Worm (Caenorhabditis elegans) whole organism, young adult: ENCODE measurements around the gene F46F5.13.

Experiments used
- B0035.1 ChIP-seq: sonication (generic microtip); optimal IDR thresholded peaks from 2 replicates; lab custom pipeline; 2016; ENCODE audit warnings: missing genetic modification characterization, mild to moderate bottlenecking, missing compliant biosample characterization, missing genotype, missing genetic modification reagents
- C17E4.6 ChIP-seq: fragments of 200-800 bp; sonication (Bioruptor generic); IDR thresholded peaks from 2 replicates; pipeline ENCODE4 v1.3.6; 2022; ENCODE audit warnings: missing genetic modification reagents, missing genetic modification characterization, missing compliant biosample characterization
- F22D6.2 ChIP-seq: sonication (generic microtip); optimal IDR thresholded peaks from 2 replicates; lab custom pipeline; 2016; ENCODE audit warnings: mild to moderate bottlenecking, missing genetic modification characterization, missing compliant biosample characterization
- F23B12.7 ChIP-seq: sonication (generic microtip); optimal IDR thresholded peaks from 2 replicates; lab custom pipeline; 2017; ENCODE audit warnings: missing genetic modification characterization, mild to moderate bottlenecking, missing compliant biosample characterization, antibody characterized with exemption, moderate library complexity; ENCODE audit not compliant: insufficient read depth
- F33H1.4 ChIP-seq: fragments of 200-800 bp; sonication (Bioruptor generic); IDR thresholded peaks from 2 replicates; pipeline ENCODE4 v1.3.6; 2022; ENCODE audit warnings: missing genetic modification reagents, missing genetic modification characterization, missing compliant biosample characterization
- F39B2.1 ChIP-seq: fragments of 200-800 bp; sonication (Bioruptor generic); IDR thresholded peaks from 2 replicates; pipeline ENCODE4 v1.3.6; 2022; ENCODE audit warnings: missing genetic modification reagents, missing genetic modification characterization, missing compliant biosample characterization
- F49E8.2 ChIP-seq: sonication (generic microtip); optimal IDR thresholded peaks from 3 replicates; lab custom pipeline; 2017; ENCODE audit warnings: missing genetic modification characterization, mild to moderate bottlenecking, missing compliant biosample characterization, antibody characterized with exemption, moderate library complexity; ENCODE audit not compliant: insufficient read depth
- F55B11.4 ChIP-seq: sonication (generic microtip); optimal IDR thresholded peaks from 2 replicates; lab custom pipeline; 2016; ENCODE audit warnings: missing compliant biosample characterization, missing genetic modification characterization, borderline replicate concordance; ENCODE audit not compliant: insufficient read depth
- Y53G8AR.9 ChIP-seq: fragments of 200-800 bp; sonication (Bioruptor generic); conservative IDR thresholded peaks from 2 replicates; pipeline ENCODE4 v1.3.6; 2022; ENCODE audit warnings: missing genetic modification reagents, missing genetic modification characterization, missing compliant biosample characterization
- Y56A3A.18 ChIP-seq: fragments of 200-800 bp; sonication (Bioruptor generic); IDR thresholded peaks from 2 replicates; pipeline ENCODE4 v1.3.6; 2022; ENCODE audit warnings: missing genetic modification reagents, missing genetic modification characterization, missing compliant biosample characterization
- ama-1 ChIP-seq, 3 experiments: fragments of 150-350 bp in 1 of 3; sonication (generic microtip) in 2 of 3; optimal IDR thresholded peaks; 2 replicates each; lab custom pipeline; 2014 to 2018; ENCODE audit warnings: missing biosample characterization in 2 of 3, missing genetic modification characterization in 2 of 3, missing genetic modification reagents in 2 of 3
- aptf-2 ChIP-seq: fragments of 200-800 bp; sonication (Bioruptor generic); conservative IDR thresholded peaks from 2 replicates; pipeline ENCODE4 v1.3.6; 2022; ENCODE audit warnings: missing genetic modification reagents, missing genetic modification characterization, missing compliant biosample characterization
- athp-1 ChIP-seq: sonication (generic microtip); optimal IDR thresholded peaks from 2 replicates; lab custom pipeline; 2017; ENCODE audit warnings: mild to moderate bottlenecking, missing genetic modification characterization, missing compliant biosample characterization
- attf-5 ChIP-seq: fragments of 200-800 bp; sonication (Bioruptor generic); optimal IDR thresholded peaks from 2 replicates; lab custom pipeline; 2018; ENCODE audit warnings: mild to moderate bottlenecking, missing genetic modification characterization, missing compliant biosample characterization
- cebp-2 ChIP-seq: fragments of 200-800 bp; sonication (Bioruptor generic); IDR thresholded peaks from 2 replicates; pipeline ENCODE4 v1.3.6; 2022; ENCODE audit warnings: missing genetic modification characterization, missing compliant biosample characterization
- ceh-27 ChIP-seq: fragments of 200-800 bp; sonication (Bioruptor generic); optimal IDR thresholded peaks from 2 replicates; lab custom pipeline; 2018; ENCODE audit warnings: mild to moderate bottlenecking, missing genetic modification characterization, moderate library complexity, missing compliant biosample characterization
- die-1 ChIP-seq: sonication (generic microtip); optimal IDR thresholded peaks from 2 replicates; lab custom pipeline; 2016; ENCODE audit warnings: missing genotype, mild to moderate bottlenecking, missing genetic modification characterization, missing compliant biosample characterization
- dox-1 ChIP-seq: fragments of 200-800 bp; sonication (Bioruptor generic); IDR thresholded peaks from 2 replicates; pipeline ENCODE4 v1.3.6; 2022; ENCODE audit warnings: missing genetic modification reagents, missing genetic modification characterization, missing compliant biosample characterization
- dpl-1 ChIP-seq: fragments of 150-350 bp; optimal IDR thresholded peaks from 2 replicates; lab custom pipeline; 2014; ENCODE audit warnings: missing biosample characterization, missing genetic modification reagents, missing genetic modification characterization
- egrh-3 ChIP-seq: fragments of 200-800 bp; sonication (Bioruptor generic); IDR thresholded peaks from 2 replicates; pipeline ENCODE4 v1.3.6; 2022; ENCODE audit warnings: missing genetic modification reagents, missing genetic modification characterization, missing compliant biosample characterization
- ekl-4 ChIP-seq: fragments of 200-800 bp; sonication (Bioruptor generic); IDR thresholded peaks from 2 replicates; pipeline ENCODE4 v1.3.6; 2022; ENCODE audit warnings: missing genetic modification reagents, missing genetic modification characterization, missing compliant biosample characterization
- ets-4 ChIP-seq: fragments of 200-800 bp; sonication (Bioruptor generic); optimal IDR thresholded peaks from 2 replicates; lab custom pipeline; 2018; ENCODE audit warnings: mild to moderate bottlenecking, missing genetic modification characterization, missing compliant biosample characterization
- hlh-26 ChIP-seq: fragments of 200-800 bp; sonication (Bioruptor generic); conservative IDR thresholded peaks from 2 replicates; pipeline ENCODE4 v1.3.6; 2022; ENCODE audit warnings: missing genetic modification reagents, missing genetic modification characterization, missing compliant biosample characterization
- hrde-1 ChIP-seq: sonication (generic microtip); optimal IDR thresholded peaks from 2 replicates; lab custom pipeline; 2016; ENCODE audit warnings: missing genetic modification characterization, mild to moderate bottlenecking, missing compliant biosample characterization, moderate library complexity, missing genotype, missing genetic modification reagents, borderline replicate concordance
- lin-40 ChIP-seq: sonication (generic microtip); optimal IDR thresholded peaks from 2 replicates; lab custom pipeline; 2016; ENCODE audit warnings: missing genetic modification characterization, mild to moderate bottlenecking, missing compliant biosample characterization, missing genotype, missing genetic modification reagents
- lsl-1 ChIP-seq: fragments of 200-800 bp; sonication (Bioruptor generic); optimal IDR thresholded peaks from 2 replicates; lab custom pipeline; 2018; ENCODE audit warnings: mild to moderate bottlenecking, missing genetic modification characterization, moderate library complexity, missing compliant biosample characterization
- lsy-27 ChIP-seq: sonication (generic microtip); optimal IDR thresholded peaks from 2 replicates; lab custom pipeline; 2017; ENCODE audit warnings: missing genetic modification characterization, mild to moderate bottlenecking, missing compliant biosample characterization, antibody characterized with exemption, missing genotype, borderline replicate concordance; ENCODE audit not compliant: insufficient read depth
- madf-3 ChIP-seq: fragments of 200-800 bp; sonication (Bioruptor generic); IDR thresholded peaks from 2 replicates; pipeline ENCODE4 v1.3.6; 2022; ENCODE audit warnings: missing genetic modification reagents, missing genetic modification characterization, missing compliant biosample characterization
- nfya-1 ChIP-seq: sonication (generic microtip); optimal IDR thresholded peaks from 2 replicates; lab custom pipeline; 2017; ENCODE audit warnings: antibody characterized with exemption, missing compliant biosample characterization, missing genetic modification characterization, borderline replicate concordance; ENCODE audit not compliant: insufficient read depth
- nfya-2 ChIP-seq: fragments of 200-800 bp; sonication (Bioruptor generic); IDR thresholded peaks from 2 replicates; pipeline ENCODE4 v1.3.6; 2022; ENCODE audit warnings: missing genetic modification reagents, missing genetic modification characterization, missing compliant biosample characterization
- pbrm-1 ChIP-seq: fragments of 200-800 bp; sonication (Bioruptor generic); IDR thresholded peaks from 2 replicates; pipeline ENCODE4 v1.3.6; 2022; ENCODE audit warnings: missing genetic modification reagents, missing genetic modification characterization, missing compliant biosample characterization

Gene F46F5.13

ce11 chrII:786938-787337 lies 16.2 kb upstream of the F46F5.13 start, which contains the start of gene F46F5.16:
TSS of gene F46F5.16 (plus strand) at chrII:787238.
- TF ChIP-seq hlh-26 (GFP tag; lab: Robert Waterston, UW) (no peak), B0035.1 (tag; lab: Kevin White, UChicago) (no peak), athp-1 (no peak), F23B12.7 (tag; lab: Kevin White, UChicago) (no peak), madf-3 (no peak)

DNA sequence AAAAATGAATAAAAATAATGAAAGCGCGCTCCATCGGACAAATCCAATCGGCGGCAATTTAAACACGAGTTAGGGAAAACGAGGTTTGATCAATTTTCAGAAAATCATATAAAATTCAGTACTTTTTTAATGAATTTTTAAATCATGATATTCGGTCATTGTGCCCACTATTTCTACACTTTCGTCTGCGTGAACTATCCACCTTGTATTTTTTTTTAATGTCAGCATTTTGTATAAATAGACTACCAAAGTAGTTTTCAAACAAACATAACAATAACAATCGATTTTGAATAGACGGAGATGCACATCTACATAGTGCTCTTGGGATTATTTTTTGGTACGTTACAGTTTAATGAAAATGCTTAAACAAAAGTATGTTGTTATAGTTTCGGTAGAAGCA lies 15.0 kb upstream of the F46F5.13 start, which contains the start of gene F46F5.15:
Gene F46F5.15 (plus strand): TSS at position 301 of the 400 bp plus-strand sequence.
- TF ChIP-seq Y56A3A.18 (GFP tag; lab: Robert Waterston, UW), result no peak
- no peak for TF ChIP-seq F49E8.2 (tag; lab: Kevin White, UChicago)
- TF ChIP-seq F33H1.4 (GFP tag; lab: Robert Waterston, UW), result no peak
- TF ChIP-seq dox-1 (GFP tag; lab: Robert Waterston, UW), result no peak
- TF ChIP-seq C17E4.6 (GFP tag; lab: Robert Waterston, UW), result no peak
- no peak for TF ChIP-seq ekl-4
- no peak for TF ChIP-seq lin-40 (tag; lab: Kevin White, UChicago)
- no peak for TF ChIP-seq lsl-1 (GFP tag; lab: Kevin White, UChicago)
- no peak for TF ChIP-seq ets-4 (GFP tag; lab: Kevin White, UChicago)
- TF ChIP-seq nfya-2 (GFP tag; lab: Robert Waterston, UW), result no peak
- TF ChIP-seq ceh-27 (GFP tag; lab: Kevin White, UChicago), result no peak
- no peak for TF ChIP-seq egrh-3 (GFP tag; lab: Robert Waterston, UW)
- TF ChIP-seq nfya-1 (tag; lab: Kevin White, UChicago), result no peak
- TF ChIP-seq cebp-2, result no peak
- no peak for TF ChIP-seq pbrm-1
- no peak for TF ChIP-seq hrde-1 (tag; lab: Kevin White, UChicago)
- TF ChIP-seq attf-5 (GFP tag; lab: Kevin White, UChicago), result no peak

- TF ChIP-seq F22D6.2 (tag; lab: Kevin White, UChicago) (no peak), ama-1 (optimal IDR thresholded peaks at IDR 0.05; lab: Kevin White, UChicago) (no peak), ama-1 (GFP tag; optimal IDR thresholded peaks at IDR 0.05; lab: Kevin White, UChicago) (no peak), F39B2.1 (GFP tag; lab: Robert Waterston, UW) (no peak), die-1 (tag; lab: Kevin White, UChicago) (no peak)
These were observed 11.3 kb upstream of the F46F5.13 start, which contains the start of gene F46F5.1 for ce11 chrII:791828-792227. TSS of gene F46F5.1 (minus strand) at chrII:791928.

ce11 chrII:796916-797315 lies 6.2 kb upstream of the F46F5.13 start:
- TF ChIP-seq aptf-2 (no peak), lsl-1 (GFP tag; lab: Kevin White, UChicago) (no peak), Y53G8AR.9 (GFP tag; lab: Robert Waterston, UW) (no peak), F55B11.4 (tag; lab: Kevin White, UChicago) (no peak), hrde-1 (tag; lab: Kevin White, UChicago) (no peak), hlh-26 (GFP tag; lab: Robert Waterston, UW) (no peak), lsy-27 (tag; lab: Kevin White, UChicago) (no peak), dpl-1 (no peak)
